Worm (Caenorhabditis elegans): ENCODE measurements around the gene C06C6.7.

C06C6.7 gene

DNA sequence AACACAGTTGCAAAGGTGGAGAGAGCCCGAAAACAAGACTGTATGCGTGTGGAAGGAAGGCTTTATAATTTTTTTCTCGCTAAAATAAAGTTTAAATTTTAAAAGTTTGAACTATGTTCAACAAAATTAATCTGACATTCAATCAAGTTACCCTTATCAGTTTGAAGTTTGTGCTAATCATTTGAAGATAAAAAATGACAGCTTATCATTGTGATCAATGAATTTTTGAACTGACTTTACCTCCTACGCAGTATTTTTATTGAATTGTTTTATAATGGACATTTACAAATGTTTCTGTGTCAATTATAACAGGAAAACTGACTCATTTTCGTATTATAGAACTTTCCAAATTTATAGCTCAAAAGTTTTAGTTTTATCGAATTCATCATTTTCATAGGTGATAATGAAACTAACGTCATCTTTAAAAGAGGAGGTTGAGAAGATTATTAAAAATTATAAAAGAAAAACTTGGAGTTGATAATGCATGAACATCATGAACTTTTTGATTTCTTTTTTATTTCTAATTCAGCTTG is 13.7 kb upstream of the C06C6.7 start, which contains the start of gene oac-20:
Gene oac-20, plus strand, starts transcription at position 483 of the 533 bp plus-strand sequence.
- TF ChIP-seq unc-62 (GFP tag; optimal IDR thresholded peaks at IDR 0.05) (peak; percentile 95), nhr-80 (tag; optimal IDR thresholded peaks at IDR 0.05) (peak; percentile 78), F57C9.4 (tag; optimal IDR thresholded peaks at IDR 0.05) (no peak), atf-7 (tag; optimal IDR thresholded peaks at IDR 0.05) (peak; percentile 24)

- no peak for TF ChIP-seq ceh-100 (GFP tag; IDR thresholded peaks at IDR 0.05)
- no peak for TF ChIP-seq snpc-4 (GFP tag; optimal IDR thresholded peaks at IDR 0.05)
- TF ChIP-seq snpc-4 (tag; optimal IDR thresholded peaks at IDR 0.05) = peak; percentile 77 to 90 (median 81)
These were observed 9.1 kb upstream of the C06C6.7 start, which contains the start of the genes fbxa-99 and F36G9.13 for ce11 chrV:15982733-15983344. Gene fbxa-99 (minus strand): TSS chrV:15982854. Gene F36G9.13 (plus strand): TSS chrV:15983294.

DNA sequence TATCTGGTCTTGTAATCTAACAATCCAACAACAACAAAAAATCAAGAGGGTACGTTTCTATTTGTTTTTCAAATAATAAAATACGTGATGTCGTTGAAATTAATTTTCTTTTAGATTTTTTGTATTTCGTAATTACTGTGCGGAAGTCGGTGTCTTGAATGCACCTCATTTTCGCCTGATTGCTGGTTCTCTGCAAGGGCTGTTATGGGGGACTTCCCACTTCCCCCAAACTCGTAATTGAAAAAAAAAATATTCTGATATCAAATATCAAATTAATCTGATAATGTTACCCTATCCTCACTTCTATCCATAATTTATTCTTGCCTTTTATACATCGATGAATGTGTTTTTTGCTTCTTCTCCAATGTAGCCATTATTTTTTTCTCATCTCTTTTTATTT is 3.9 kb upstream of the C06C6.7 start, which contains the start of gene F36G9.15:
Gene F36G9.15, minus strand, starts transcription at position 101 of the 400 bp plus-strand sequence.
- TF ChIP-seq hmg-20 (GFP tag; IDR thresholded peaks at IDR 0.05) (no peak), snpc-1.1 (tag; optimal IDR thresholded peaks at IDR 0.05; ENCODE audit: insufficient read depth) (no peak), ceh-58 (GFP tag; IDR thresholded peaks at IDR 0.05) (no peak), ztf-25 (GFP tag; IDR thresholded peaks at IDR 0.05) (no peak), ccch-3 (GFP tag; optimal IDR thresholded peaks at IDR 0.05) (no peak), Y67H2A.10 (GFP tag; conservative IDR thresholded peaks at IDR 0.05) (no peak), akir-1 (GFP tag; optimal IDR thresholded peaks at IDR 0.05) (no peak), lin-35 (GFP tag; optimal IDR thresholded peaks at IDR 0.05) (no peak), dox-1 (GFP tag; IDR thresholded peaks at IDR 0.05) (no peak), D2030.7 (GFP tag; IDR thresholded peaks at IDR 0.05) (no peak), lsy-27 (tag; optimal IDR thresholded peaks at IDR 0.05; ENCODE audit: borderline replicate concordance, insufficient read depth) (no peak), cebp-1 (GFP tag; IDR thresholded peaks at IDR 0.05) (no peak), cebp-1 (tag; optimal IDR thresholded peaks at IDR 0.05) (no peak), madf-6 (GFP tag; IDR thresholded peaks at IDR 0.05) (no peak), aptf-3 (GFP tag; IDR thresholded peaks at IDR 0.05) (no peak), lin-40 (tag; optimal IDR thresholded peaks at IDR 0.05) (no peak), lsl-1 (GFP tag; optimal IDR thresholded peaks at IDR 0.05) (no peak), nfya-1 (tag; optimal IDR thresholded peaks at IDR 0.05; ENCODE audit: borderline replicate concordance, insufficient read depth) (no peak), attf-3 (GFP tag; conservative IDR thresholded peaks at IDR 0.05) (no peak), F23B12.7 (tag; optimal IDR thresholded peaks at IDR 0.05; ENCODE audit: insufficient read depth) (no peak), ekl-4 (GFP tag; IDR thresholded peaks at IDR 0.05) (no peak)

DNA sequence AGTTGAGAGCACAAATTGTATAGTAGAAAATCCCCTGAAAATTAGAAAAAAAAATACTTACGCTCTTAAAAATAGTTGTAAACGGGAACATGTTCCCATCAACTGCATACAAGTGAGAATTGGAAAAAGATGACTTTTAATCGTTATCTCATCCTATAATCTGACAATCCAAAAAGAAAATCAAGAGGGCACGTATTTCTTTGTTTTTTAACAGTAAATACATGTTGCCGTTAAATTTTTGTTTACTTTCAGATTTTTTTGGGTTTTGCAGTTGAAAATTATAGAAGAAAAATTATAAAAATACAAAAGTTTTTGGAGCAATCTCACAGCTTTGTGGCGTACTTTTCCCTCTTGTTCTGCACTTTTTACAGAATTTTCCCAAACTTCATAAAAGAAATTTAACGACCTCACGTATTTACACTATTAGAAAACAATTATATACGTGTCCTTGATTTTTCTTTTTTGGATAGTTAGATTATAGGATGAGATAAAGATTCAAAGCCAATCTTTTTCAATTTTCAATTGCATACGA is 4.8 kb downstream of the C06C6.7 start, which contains the start of the genes C06C6.9 and C06C6.8:
Gene C06C6.9, minus strand, starts transcription at position 101 of the 532 bp plus-strand sequence.
Gene C06C6.8, plus strand, starts transcription at position 482 of the 532 bp plus-strand sequence.
- TF ChIP-seq ccch-3 (GFP tag; optimal IDR thresholded peaks at IDR 0.05) (no peak), F37B4.10 (GFP tag; IDR thresholded peaks at IDR 0.05) (no peak), Y67H2A.10 (GFP tag; conservative IDR thresholded peaks at IDR 0.05) (no peak), hsf-1 (GFP tag; IDR thresholded peaks at IDR 0.05) (no peak), let-526 (GFP tag; IDR thresholded peaks at IDR 0.05) (no peak), ceh-79 (tag; optimal IDR thresholded peaks at IDR 0.05) (no peak), ceh-91 (GFP tag; IDR thresholded peaks at IDR 0.05) (no peak), ets-4 (GFP tag; optimal IDR thresholded peaks at IDR 0.05) (no peak), hrde-1 (tag; optimal IDR thresholded peaks at IDR 0.05; ENCODE audit: borderline replicate concordance) (no peak), mel-28 (tag; optimal IDR thresholded peaks at IDR 0.05; ENCODE audit: borderline replicate concordance) (no peak), attf-5 (GFP tag; optimal IDR thresholded peaks at IDR 0.05) (no peak), B0336.3 (GFP tag; IDR thresholded peaks at IDR 0.05) (no peak), F55B11.4 (tag; optimal IDR thresholded peaks at IDR 0.05; ENCODE audit: borderline replicate concordance, insufficient read depth) (no peak), repo-1 (tag; optimal IDR thresholded peaks at IDR 0.05) (no peak), dpl-1 (GFP tag; optimal IDR thresholded peaks at IDR 0.05) (no peak), efl-1 (GFP tag; optimal IDR thresholded peaks at IDR 0.05) (no peak), Y53F4B.3 (GFP tag; IDR thresholded peaks at IDR 0.05) (no peak)

All from whole organism, young adult.